Worm (Caenorhabditis elegans) whole organism, L2 larva: ENCODE measurements around the gene pals-22.

Experiments
- elt-1 ChIP-seq: fragments of 150-350 bp; optimal IDR thresholded peaks from 2 replicates; lab custom pipeline; 2014; ENCODE audit warnings: missing biosample characterization, missing genetic modification characterization
- lin-39 ChIP-seq: fragments of 150-350 bp; optimal IDR thresholded peaks from 2 replicates; lab custom pipeline; 2014; ENCODE audit warnings: missing biosample characterization, missing genetic modification reagents, missing genetic modification characterization
- nhr-11 ChIP-seq: fragments of 150-350 bp; optimal IDR thresholded peaks from 2 replicates; lab custom pipeline; 2014; ENCODE audit warnings: missing biosample characterization, missing genetic modification characterization
- nhr-12 ChIP-seq: fragments of 150-350 bp; optimal IDR thresholded peaks from 2 replicates; lab custom pipeline; 2014; ENCODE audit warnings: missing biosample characterization, missing genetic modification characterization
- nhr-237 ChIP-seq: fragments of 150-350 bp; optimal IDR thresholded peaks from 2 replicates; lab custom pipeline; 2014; ENCODE audit warnings: missing biosample characterization, missing genetic modification characterization
- nhr-77 ChIP-seq: fragments of 150-350 bp; optimal IDR thresholded peaks from 2 replicates; lab custom pipeline; 2014; ENCODE audit warnings: missing biosample characterization, missing genetic modification characterization
- zag-1 ChIP-seq: fragments of 150-350 bp; optimal IDR thresholded peaks from 2 replicates; lab custom pipeline; 2014; ENCODE audit warnings: missing biosample characterization, missing genetic modification characterization

DNA sequence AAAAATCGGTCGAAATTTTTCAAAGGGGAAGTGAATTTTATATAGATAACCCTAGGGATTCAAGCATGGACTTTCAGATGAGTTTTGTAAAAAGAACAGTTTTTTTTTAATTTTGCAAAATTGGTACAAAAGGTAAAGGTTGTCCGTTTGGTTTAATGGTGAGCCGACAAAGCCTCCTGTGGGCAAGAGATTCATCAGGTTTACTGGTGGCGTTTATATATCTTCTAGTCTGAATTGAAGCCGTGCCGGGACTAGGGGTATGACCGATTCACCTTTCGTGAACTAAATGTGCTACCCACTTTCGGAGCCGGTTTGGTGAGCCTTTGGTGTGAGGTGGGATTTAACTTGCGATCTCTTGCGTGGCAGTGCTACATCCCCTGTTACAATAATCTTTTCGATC lies 45.9 kb downstream of the pals-22 start:
- TF ChIP-seq lin-39 (tag; lab: Kevin White, UChicago) (no peak), nhr-11 (tag; lab: Kevin White, UChicago) (no peak), zag-1 (no peak), nhr-12 (tag; lab: Kevin White, UChicago) (no peak), nhr-237 (no peak), nhr-77 (tag; lab: Kevin White, UChicago) (no peak), elt-1 (tag; lab: Kevin White, UChicago) (no peak)
